Fruit fly (Drosophila melanogaster) whole organism, embryonic: Measurements from ENCODE around the gene CG44001.

ENCODE experiments used
- Atf-2 ChIP-seq: fragments of 200-800 bp; sonication (Bioruptor generic); optimal IDR thresholded peaks from 2 replicates; lab custom pipeline; 2016; ENCODE audit warnings: missing biosample characterization, missing genetic modification characterization
- Bgb ChIP-seq: fragments of 200-800 bp; sonication (Bioruptor generic); IDR thresholded peaks from 2 replicates; pipeline ENCODE4 v1.3.6; 2022; ENCODE audit warnings: missing biosample characterization, missing genetic modification characterization; ENCODE audit not compliant: partially characterized antibody
- CG10654 ChIP-seq: fragments of 200-800 bp; sonication (Bioruptor generic); optimal IDR thresholded peaks from 2 replicates; lab custom pipeline; 2016; ENCODE audit warnings: missing biosample characterization, missing genetic modification characterization
- CG1233 ChIP-seq: fragments of 200-800 bp; sonication (Bioruptor generic); optimal IDR thresholded peaks from 4 replicates; lab custom pipeline; 2018; ENCODE audit warnings: missing biosample characterization, mild to moderate bottlenecking, missing genetic modification characterization
- CG13775 ChIP-seq: fragments of 200-800 bp; sonication (Bioruptor generic); optimal IDR thresholded peaks from 3 replicates; lab custom pipeline; 2017; ENCODE audit warnings: missing biosample characterization, mild to moderate bottlenecking, missing genetic modification characterization
- CG15696 ChIP-seq: fragments of 200-800 bp; sonication (Bioruptor generic); optimal IDR thresholded peaks from 2 replicates; lab custom pipeline; 2019; ENCODE audit warnings: missing biosample characterization, mild to moderate bottlenecking, missing genetic modification characterization, moderate library complexity
- CG16779 ChIP-seq: fragments of 200-800 bp; sonication (Bioruptor generic); IDR thresholded peaks from 2 replicates; pipeline ENCODE4 v1.3.6; 2022; ENCODE audit warnings: missing biosample characterization, missing genetic modification characterization
- CG17186 ChIP-seq: fragments of 200-800 bp; sonication (Bioruptor generic); optimal IDR thresholded peaks from 3 replicates; lab custom pipeline; 2017; ENCODE audit warnings: missing biosample characterization, missing genetic modification reagents, missing genetic modification characterization
- CG17385 ChIP-seq: fragments of 200-800 bp; sonication (Bioruptor generic); optimal IDR thresholded peaks from 3 replicates; lab custom pipeline; 2018; ENCODE audit warnings: missing biosample characterization, mild to moderate bottlenecking, missing genetic modification characterization
- CG18262 ChIP-seq: fragments of 200-800 bp; optimal IDR thresholded peaks from 3 replicates; lab custom pipeline; 2019; ENCODE audit warnings: missing biosample characterization, mild to moderate bottlenecking, missing genetic modification characterization, moderate library complexity
- CG3065 ChIP-seq: fragments of 200-800 bp; sonication (Bioruptor generic); optimal IDR thresholded peaks from 2 replicates; lab custom pipeline; 2016; ENCODE audit warnings: missing biosample characterization, missing genetic modification characterization
- CG31365 ChIP-seq: fragments of 200-800 bp; sonication (Bioruptor generic); optimal IDR thresholded peaks from 2 replicates; lab custom pipeline; 2018; ENCODE audit warnings: missing biosample characterization, mild to moderate bottlenecking, missing genetic modification characterization
- CG32532 ChIP-seq: fragments of 200-800 bp; sonication (Bioruptor generic); IDR thresholded peaks from 2 replicates; pipeline ENCODE4 v1.3.6; 2022; ENCODE audit warnings: missing biosample characterization, missing genetic modification characterization
- CG4424 ChIP-seq: fragments of 200-800 bp; sonication (Bioruptor generic); optimal IDR thresholded peaks from 3 replicates; lab custom pipeline; 2016; ENCODE audit warnings: missing biosample characterization, missing genetic modification characterization
- CG7556 ChIP-seq: fragments of 200-800 bp; sonication (Bioruptor generic); optimal IDR thresholded peaks from 2 replicates; lab custom pipeline; 2017; ENCODE audit warnings: missing biosample characterization, mild to moderate bottlenecking, missing genetic modification characterization
- CG7839 ChIP-seq: fragments of 200-800 bp; sonication (Bioruptor generic); optimal IDR thresholded peaks from 3 replicates; lab custom pipeline; 2018; ENCODE audit warnings: missing biosample characterization, mild to moderate bottlenecking, missing genetic modification characterization, moderate library complexity
- CG8924 ChIP-seq: fragments of 200-800 bp; optimal IDR thresholded peaks from 3 replicates; lab custom pipeline; 2019; ENCODE audit warnings: missing biosample characterization, mild to moderate bottlenecking, missing genetic modification characterization, moderate library complexity
- CHES-1-like ChIP-seq: fragments of 200-800 bp; sonication (Bioruptor generic); optimal IDR thresholded peaks from 2 replicates; lab custom pipeline; 2016; ENCODE audit warnings: missing biosample characterization, missing genetic modification characterization
- Dad ChIP-seq: fragments of 200-800 bp; sonication (Bioruptor generic); optimal IDR thresholded peaks from 3 replicates; lab custom pipeline; 2016; ENCODE audit warnings: missing biosample characterization, missing genetic modification characterization
- Hmx ChIP-seq: fragments of 200-800 bp; sonication (Bioruptor generic); optimal IDR thresholded peaks from 2 replicates; lab custom pipeline; 2016; ENCODE audit warnings: missing biosample characterization, missing genetic modification characterization
- Hr51 ChIP-seq, 2 experiments: fragments of 200-800 bp; sonication (Bioruptor generic); optimal IDR thresholded peaks; 2 replicates in 1 of 2; 3 replicates in 1 of 2; lab custom pipeline; 2016 to 2018; ENCODE audit warnings: missing biosample characterization in 2 of 2, missing genetic modification characterization in 2 of 2, mild to moderate bottlenecking in 1 of 2, moderate library complexity in 1 of 2
- Hsf ChIP-seq: fragments of 200-800 bp; sonication (Bioruptor generic); optimal IDR thresholded peaks from 3 replicates; lab custom pipeline; 2016; ENCODE audit warnings: missing biosample characterization, missing genetic modification characterization
- Max ChIP-seq: fragments of 200-800 bp; sonication (Bioruptor generic); optimal IDR thresholded peaks from 2 replicates; lab custom pipeline; 2016; ENCODE audit warnings: missing biosample characterization, mild to moderate bottlenecking, missing genetic modification characterization
- Mrtf ChIP-seq: fragments of 200-800 bp; sonication (Bioruptor generic); IDR thresholded peaks from 3 replicates; pipeline ENCODE4 v1.3.6; 2022; ENCODE audit warnings: missing biosample characterization, missing genetic modification characterization
- NC2β ChIP-seq: fragments of 200-800 bp; sonication (Bioruptor generic); optimal IDR thresholded peaks from 2 replicates; lab custom pipeline; 2016; ENCODE audit warnings: missing biosample characterization, missing genetic modification characterization
- Nf-YC ChIP-seq: fragments of 200-800 bp; optimal IDR thresholded peaks from 3 replicates; lab custom pipeline; 2019; ENCODE audit warnings: missing biosample characterization, mild to moderate bottlenecking, missing genetic modification characterization, moderate library complexity
- NfI ChIP-seq: fragments of 200-800 bp; sonication (Bioruptor generic); optimal IDR thresholded peaks from 3 replicates; lab custom pipeline; 2018; ENCODE audit warnings: missing biosample characterization, mild to moderate bottlenecking, missing genetic modification characterization, moderate library complexity
- Oaz ChIP-seq: fragments of 200-800 bp; sonication (Bioruptor generic); IDR thresholded peaks from 2 replicates; pipeline ENCODE4 v1.3.6; 2022; ENCODE audit warnings: missing biosample characterization, missing genetic modification characterization
- Oli ChIP-seq: fragments of 200-800 bp; sonication (Bioruptor generic); optimal IDR thresholded peaks from 2 replicates; lab custom pipeline; 2018; ENCODE audit warnings: missing biosample characterization, mild to moderate bottlenecking, missing genetic modification characterization, moderate library complexity
- Poxn ChIP-seq: fragments of 200-800 bp; sonication (Bioruptor generic); IDR thresholded peaks from 2 replicates; pipeline ENCODE4 v1.3.6; 2022; ENCODE audit warnings: missing biosample characterization, missing genetic modification characterization
- Sry-β ChIP-seq: fragments of 200-800 bp; sonication (Bioruptor generic); optimal IDR thresholded peaks from 2 replicates; lab custom pipeline; 2018; ENCODE audit warnings: missing biosample characterization, mild to moderate bottlenecking, missing genetic modification characterization, moderate library complexity
- abd-A ChIP-seq: fragments of 200-800 bp; sonication (Bioruptor generic); optimal IDR thresholded peaks from 3 replicates; lab custom pipeline; 2019; ENCODE audit warnings: missing biosample characterization, mild to moderate bottlenecking, missing genetic modification characterization, moderate library complexity
- bbx ChIP-seq: fragments of 200-800 bp; sonication (Bioruptor generic); IDR thresholded peaks from 2 replicates; pipeline ENCODE4 v1.3.6; 2022; ENCODE audit warnings: missing biosample characterization, missing genetic modification characterization; ENCODE audit not compliant: partially characterized antibody
- ci ChIP-seq: fragments of 200-800 bp; sonication (Bioruptor generic); IDR thresholded peaks from 3 replicates; pipeline ENCODE4 v1.3.6; 2022; ENCODE audit warnings: missing biosample characterization, missing genetic modification characterization
- dm ChIP-seq: fragments of 200-800 bp; sonication (Bioruptor generic); optimal IDR thresholded peaks from 3 replicates; lab custom pipeline; 2016; ENCODE audit warnings: missing biosample characterization, missing genetic modification characterization
- dpn ChIP-seq, 2 experiments: fragments of 200-800 bp; sonication (Bioruptor generic); optimal IDR thresholded peaks; 3 replicates each; lab custom pipeline; 2016; ENCODE audit warnings: missing biosample characterization in 2 of 2, missing genetic modification characterization in 2 of 2
- dysf ChIP-seq: fragments of 200-800 bp; sonication (Bioruptor generic); IDR thresholded peaks from 3 replicates; pipeline ENCODE4 v1.3.6; 2022; ENCODE audit warnings: missing biosample characterization, missing genetic modification characterization
- ewg ChIP-seq: fragments of 200-800 bp; sonication (Bioruptor generic); optimal IDR thresholded peaks from 3 replicates; lab custom pipeline; 2017; ENCODE audit warnings: mild to moderate bottlenecking, missing biosample characterization, missing genetic modification reagents, missing genetic modification characterization
- gro ChIP-seq: fragments of 200-800 bp; sonication (Bioruptor generic); optimal IDR thresholded peaks from 2 replicates; lab custom pipeline; 2016; ENCODE audit warnings: missing biosample characterization, missing genetic modification characterization
- ham ChIP-seq: fragments of 200-800 bp; sonication (Bioruptor generic); IDR thresholded peaks from 2 replicates; pipeline ENCODE4 v1.3.6; 2022; ENCODE audit warnings: missing biosample characterization, missing genetic modification characterization
- nerfin-2 ChIP-seq: fragments of 200-800 bp; sonication (Bioruptor generic); IDR thresholded peaks from 2 replicates; pipeline ENCODE4 v1.3.6; 2022; ENCODE audit warnings: missing biosample characterization, missing genetic modification characterization; ENCODE audit not compliant: partially characterized antibody
- odd ChIP-seq: fragments of 200-800 bp; sonication (Bioruptor generic); optimal IDR thresholded peaks from 2 replicates; lab custom pipeline; 2017; ENCODE audit warnings: missing biosample characterization, mild to moderate bottlenecking, missing genetic modification characterization
- salm ChIP-seq: fragments of 200-800 bp; sonication (Bioruptor generic); optimal IDR thresholded peaks from 2 replicates; lab custom pipeline; 2018; ENCODE audit warnings: missing biosample characterization, mild to moderate bottlenecking, missing genetic modification characterization
- sd ChIP-seq: fragments of 200-800 bp; sonication (Bioruptor generic); optimal IDR thresholded peaks from 3 replicates; lab custom pipeline; 2018; ENCODE audit warnings: missing biosample characterization, mild to moderate bottlenecking, missing genetic modification characterization, moderate library complexity
- sim ChIP-seq: fragments of 200-800 bp; sonication (Bioruptor generic); IDR thresholded peaks from 2 replicates; pipeline ENCODE4 v1.3.6; 2022; ENCODE audit warnings: missing biosample characterization, missing genetic modification characterization
- sisA ChIP-seq: fragments of 200-800 bp; sonication (Bioruptor generic); IDR thresholded peaks from 2 replicates; pipeline ENCODE4 v1.3.6; 2022; ENCODE audit warnings: missing biosample characterization, missing genetic modification characterization
- sqz ChIP-seq: fragments of 200-800 bp; sonication (Bioruptor generic); optimal IDR thresholded peaks from 3 replicates; lab custom pipeline; 2018; ENCODE audit warnings: missing biosample characterization, mild to moderate bottlenecking, missing genetic modification characterization
- stwl ChIP-seq: fragments of 200-800 bp; sonication (Bioruptor generic); optimal IDR thresholded peaks from 3 replicates; lab custom pipeline; 2018; ENCODE audit warnings: missing biosample characterization, mild to moderate bottlenecking, missing genetic modification characterization, moderate library complexity
- ttk ChIP-seq: fragments of 200-800 bp; sonication (Bioruptor generic); IDR thresholded peaks from 2 replicates; pipeline ENCODE4 v2.1.2; 2022; ENCODE audit warnings: missing biosample characterization, missing genetic modification characterization
- vvl ChIP-seq: fragments of 200-800 bp; sonication (Bioruptor generic); IDR thresholded peaks from 2 replicates; pipeline ENCODE4 v1.3.6; 2022; ENCODE audit warnings: missing biosample characterization, missing genetic modification characterization

Gene CG44001

DNA sequence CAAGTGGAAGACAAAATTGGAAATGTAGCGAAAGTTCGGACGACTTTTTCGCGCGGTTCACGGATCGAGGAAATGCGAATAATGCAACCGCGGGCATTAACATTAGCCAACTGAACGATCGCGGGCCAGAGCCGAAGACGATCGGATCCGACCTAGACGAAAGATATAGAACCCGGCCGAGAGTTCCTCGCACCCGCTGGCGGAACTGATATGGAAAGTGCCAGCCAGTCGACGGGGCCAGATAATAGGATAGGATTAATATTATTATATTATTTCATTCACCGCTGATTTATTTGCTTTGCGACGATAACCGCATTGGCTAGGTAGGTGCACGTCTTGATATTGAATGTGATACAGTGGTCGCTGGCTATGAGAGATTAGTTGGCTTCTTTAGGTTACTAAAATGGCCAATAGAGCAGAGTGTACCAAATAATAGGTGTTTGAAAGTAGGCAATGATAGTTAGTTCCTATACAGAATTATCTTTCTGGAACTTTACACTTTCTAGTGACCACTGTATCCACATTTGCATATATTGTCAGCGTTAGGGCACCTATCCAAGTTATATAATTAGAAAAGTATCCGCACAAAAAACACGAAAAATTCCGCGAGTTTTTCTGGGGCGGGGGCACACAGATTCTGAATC lies 43.6 kb upstream of the CG44001 start (continued):
- TF ChIP-seq CG13775 (GFP tag; lab: Kevin White, UChicago) = peak; percentile 58
- no peak for TF ChIP-seq bbx (GFP tag; lab: Robert Waterston, UW)
- no peak for TF ChIP-seq Poxn (GFP tag; lab: Robert Waterston, UW)
- no peak for TF ChIP-seq NC2β
- TF ChIP-seq CG18262 = peak; percentile 65
- 0 out of 2 replicates have a peak, but pooled peaks have one; percentile 63 for TF ChIP-seq CG16779 (GFP tag; lab: Robert Waterston, UW)
- TF ChIP-seq gro (GFP tag; lab: Kevin White, UChicago) = peak; percentile 21
- TF ChIP-seq abd-A (tag; lab: Kevin White, UChicago) = no peak
- TF ChIP-seq CG3065 (GFP tag; lab: Kevin White, UChicago) = no peak
- TF ChIP-seq Oli (tag; lab: Kevin White, UChicago) = peak; percentile 74
- peak; percentile 1 for TF ChIP-seq Nf-YC (tag; lab: Kevin White, UChicago)
- TF ChIP-seq CG7556 (GFP tag; lab: Kevin White, UChicago) = peak; percentile 27
- TF ChIP-seq CG17186 (GFP tag; lab: Kevin White, UChicago) = no peak
- no peak for TF ChIP-seq ham (GFP tag; lab: Robert Waterston, UW)
- TF ChIP-seq nerfin-2 (GFP tag; lab: Robert Waterston, UW) = no peak
- no peak for TF ChIP-seq stwl (tag; lab: Kevin White, UChicago)
- TF ChIP-seq CHES-1-like = peak; percentile 58
- peak; percentile 21 for TF ChIP-seq sqz (GFP tag; lab: Kevin White, UChicago)
- peak; percentile 67 for TF ChIP-seq NfI (GFP tag; lab: Kevin White, UChicago)
- TF ChIP-seq dpn (GFP tag; optimal IDR thresholded peaks at IDR 0.05; lab: Kevin White, UChicago) = peak; percentile 67 to 75
- peak; percentile 84 for TF ChIP-seq CG32532 (GFP tag; lab: Robert Waterston, UW)
- peak; percentile 78 for TF ChIP-seq sisA (GFP tag; lab: Robert Waterston, UW)
- TF ChIP-seq CG17385 = peak; percentile 60
- peak; percentile 77; the same call in 2 of the 3 replicates for TF ChIP-seq Mrtf (GFP tag; lab: Robert Waterston, UW)
- peak; percentile 90 for TF ChIP-seq vvl (GFP tag; lab: Robert Waterston, UW)
- no peak for TF ChIP-seq sd (tag; lab: Kevin White, UChicago)
- peak; percentile 59 for TF ChIP-seq salm (tag; lab: Kevin White, UChicago)
- TF ChIP-seq Max (GFP tag; lab: Kevin White, UChicago) = peak; percentile 2
- TF ChIP-seq ci (GFP tag; lab: Robert Waterston, UW) = peak; percentile 81
- TF ChIP-seq CG31365 = no peak
- TF ChIP-seq Hmx (GFP tag; lab: Kevin White, UChicago) = peak; percentile 26
- TF ChIP-seq dysf (GFP tag; lab: Robert Waterston, UW) = peak; percentile 83
- TF ChIP-seq Hr51 (GFP tag; optimal IDR thresholded peaks at IDR 0.05; lab: Kevin White, UChicago) = peak; percentile 36 to 64
- no peak for TF ChIP-seq dm (GFP tag; lab: Kevin White, UChicago)
- TF ChIP-seq odd = peak; percentile 41
- TF ChIP-seq CG7839 = peak; percentile 78
- peak; percentile 76 for TF ChIP-seq CG15696 (tag; lab: Kevin White, UChicago)
- TF ChIP-seq CG10654 (GFP tag; lab: Kevin White, UChicago) = peak; percentile 21
- TF ChIP-seq CG4424 (GFP tag; lab: Kevin White, UChicago) = peak; percentile 61
- TF ChIP-seq Sry-β (GFP tag; lab: Kevin White, UChicago) = no peak
- 0 out of 2 replicates have a peak, but pooled peaks have one; percentile 41 for TF ChIP-seq sim (GFP tag; lab: Robert Waterston, UW)
- peak; percentile 23 for TF ChIP-seq Atf-2 (GFP tag; lab: Kevin White, UChicago)
- peak; percentile 42 for TF ChIP-seq CG8924 (tag; lab: Kevin White, UChicago)
- TF ChIP-seq Oaz (GFP tag; lab: Robert Waterston, UW) = no peak
- peak; percentile 68 for TF ChIP-seq Hsf (GFP tag; lab: Kevin White, UChicago)
- TF ChIP-seq Bgb (GFP tag; lab: Robert Waterston, UW) = no peak
- TF ChIP-seq ttk (GFP tag; lab: Robert Waterston, UW) = peak; percentile 72; the same call in 1 of the 2 replicates
- TF ChIP-seq CG1233 (GFP tag; lab: Kevin White, UChicago) = peak; percentile 16
- peak; percentile 44 for TF ChIP-seq Dad (GFP tag; lab: Kevin White, UChicago)
- TF ChIP-seq ewg = peak; percentile 41
